Worm (Caenorhabditis elegans) whole organism, L2 larva: Measurements from ENCODE around the gene ZC239.15.

Experiments used
- Y55F3AM.14 ChIP-seq: fragments of 200-800 bp; sonication (Bioruptor generic); optimal IDR thresholded peaks from 2 replicates; lab custom pipeline; 2018; ENCODE audit warnings: mild to moderate bottlenecking, missing genetic modification characterization, missing compliant biosample characterization
- lin-39 ChIP-seq: fragments of 150-350 bp; optimal IDR thresholded peaks from 2 replicates; lab custom pipeline; 2014; ENCODE audit warnings: missing biosample characterization, missing genetic modification reagents, missing genetic modification characterization
- nhr-77 ChIP-seq: fragments of 150-350 bp; optimal IDR thresholded peaks from 2 replicates; lab custom pipeline; 2014; ENCODE audit warnings: missing biosample characterization, missing genetic modification characterization
- ztf-11 ChIP-seq: sonication (generic microtip); optimal IDR thresholded peaks from 2 replicates; lab custom pipeline; 2017; ENCODE audit warnings: missing biosample characterization, missing genetic modification characterization

DNA sequence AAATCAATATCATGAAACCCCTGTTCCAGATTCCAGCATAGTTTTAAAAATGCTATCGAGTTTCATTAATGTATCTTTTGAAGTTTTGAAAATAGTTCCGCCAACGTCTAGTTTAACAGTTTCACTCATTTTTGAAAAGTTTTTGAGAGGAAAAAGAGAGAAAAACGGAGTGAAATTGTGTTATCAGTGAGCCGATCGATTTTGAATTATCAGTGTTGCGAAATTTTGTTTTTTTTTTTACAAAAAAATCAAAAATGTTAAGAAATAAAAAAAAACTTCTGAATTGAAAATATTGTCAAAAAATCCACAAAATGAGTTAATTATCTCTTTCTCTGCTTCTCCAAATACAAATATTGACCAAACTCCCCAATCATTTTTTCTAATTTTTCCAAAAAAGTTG lies 1.8 kb downstream of the ZC239.15 start, which contains the start of gene ZC239.13:
- TF ChIP-seq ztf-11 (tag; lab: Kevin White, UChicago) = no peak
- TF ChIP-seq nhr-77 = no peak
- TF ChIP-seq Y55F3AM.14 = no peak
- TF ChIP-seq lin-39 (tag; lab: Kevin White, UChicago) = no peak
